Fruit fly (Drosophila melanogaster): ENCODE data around the gene Lamtor4.

Lamtor4 gene

dm6 chr3L:3903301-3903700 is 6.6 kb downstream of the Lamtor4 start, which contains the start of gene Sc2:
Sc2 (plus strand) TSS chr3L:3903492.
- TF ChIP-seq Dif (GFP tag; optimal IDR thresholded peaks at IDR 0.05; ENCODE audit: partially characterized antibody) (peak; percentile 73), Vsx2 (GFP tag; optimal IDR thresholded peaks at IDR 0.05; ENCODE audit: partially characterized antibody) (no peak), sage (GFP tag; optimal IDR thresholded peaks at IDR 0.05) (no peak), Hr78 (GFP tag; optimal IDR thresholded peaks at IDR 0.05) (no peak), fru (GFP tag; optimal IDR thresholded peaks at IDR 0.05) (no peak), Mio (GFP tag; optimal IDR thresholded peaks at IDR 0.05) (no peak), dmrt93B (GFP tag; optimal IDR thresholded peaks at IDR 0.05) (no peak), lola (GFP tag; optimal IDR thresholded peaks at IDR 0.05) (no peak), OdsH (GFP tag; optimal IDR thresholded peaks at IDR 0.05) (no peak), CrebA (GFP tag; optimal IDR thresholded peaks at IDR 0.05; ENCODE audit: borderline replicate concordance) (no peak), br (GFP tag; optimal IDR thresholded peaks at IDR 0.05) (no peak), Hnf4 (GFP tag; optimal IDR thresholded peaks at IDR 0.05) (peak; percentile 28), ey (GFP tag; optimal IDR thresholded peaks at IDR 0.05) (no peak), HLH106 (tag; optimal IDR thresholded peaks at IDR 0.05) (no peak), Sp1 (GFP tag; optimal IDR thresholded peaks at IDR 0.05) (no peak), rgr (GFP tag; optimal IDR thresholded peaks at IDR 0.05) (peak; percentile 70), Hr83 (GFP tag; optimal IDR thresholded peaks at IDR 0.05; ENCODE audit: poor library complexity, severe bottlenecking) (peak; percentile 59), Abd-B (GFP tag; optimal IDR thresholded peaks at IDR 0.05) (no peak), Jra (GFP tag; optimal IDR thresholded peaks at IDR 0.05) (no peak), Dfd (GFP tag; optimal IDR thresholded peaks at IDR 0.05) (no peak), GATAd (GFP tag; optimal IDR thresholded peaks at IDR 0.05) (no peak), h (GFP tag; optimal IDR thresholded peaks at IDR 0.05) (no peak), dl (GFP tag; optimal IDR thresholded peaks at IDR 0.05; ENCODE audit: insufficient read depth in 1 of 2, partially characterized antibody in 2 of 2) (peak in 1 of 2 experiments; percentile 19), foxo (GFP tag; optimal IDR thresholded peaks at IDR 0.05) (no peak), jim (GFP tag; optimal IDR thresholded peaks at IDR 0.05) (no peak), brk (GFP tag; optimal IDR thresholded peaks at IDR 0.05) (no peak), Rel (GFP tag; optimal IDR thresholded peaks at IDR 0.05) (no peak), Rel (tag; optimal IDR thresholded peaks at IDR 0.05) (peak; percentile 96), CG32264 (GFP tag; optimal IDR thresholded peaks at IDR 0.05) (no peak), sv (GFP tag; optimal IDR thresholded peaks at IDR 0.05) (no peak), usp (GFP tag; optimal IDR thresholded peaks at IDR 0.05) (no peak), psq (GFP tag; optimal IDR thresholded peaks at IDR 0.05) (no peak)

- TF ChIP-seq Rel (GFP tag; optimal IDR thresholded peaks at IDR 0.05) (no peak), Rel (tag; optimal IDR thresholded peaks at IDR 0.05) (peak; percentile 40), br (GFP tag; optimal IDR thresholded peaks at IDR 0.05) (no peak), Hnf4 (GFP tag; optimal IDR thresholded peaks at IDR 0.05) (peak; percentile 76), usp (GFP tag; optimal IDR thresholded peaks at IDR 0.05) (no peak)
These were observed 8.4 kb downstream of the Lamtor4 start, which contains the start of gene ida for dm6 chr3L:3905111-3905510. ida (plus strand) TSS chr3L:3905344.

dm6 chr3L:3908838-3909810 is 12.4 kb downstream of the Lamtor4 start:
- TF ChIP-seq N (GFP tag; optimal IDR thresholded peaks at IDR 0.05), result no peak
- no peak for TF ChIP-seq Vsx2 (GFP tag; optimal IDR thresholded peaks at IDR 0.05; ENCODE audit: partially characterized antibody)
- peak; percentile 73 for TF ChIP-seq sage (GFP tag; optimal IDR thresholded peaks at IDR 0.05)
- TF ChIP-seq woc (GFP tag; optimal IDR thresholded peaks at IDR 0.05), result no peak
- peak; percentile 7 for TF ChIP-seq Hr83 (GFP tag; optimal IDR thresholded peaks at IDR 0.05; ENCODE audit: poor library complexity, severe bottlenecking)

All from whole organism, wandering third instar larva.